Worm (Caenorhabditis elegans): ENCODE results near the gene egrh-2.

The egrh-2 gene

ce11 chrIV:972401-972800, 17.9 kb downstream of the egrh-2 start:
- TF ChIP-seq snpc-1.1 (tag; optimal IDR thresholded peaks at IDR 0.05; ENCODE audit: insufficient read depth) = no peak
- peak; percentile 52; the same call in 1 of the 2 replicates for TF ChIP-seq zfh-2 (GFP tag; conservative IDR thresholded peaks at IDR 0.05)

- TF ChIP-seq nfya-1 (tag; optimal IDR thresholded peaks at IDR 0.05; ENCODE audit: borderline replicate concordance, insufficient read depth) (no peak), sdz-38 (tag; optimal IDR thresholded peaks at IDR 0.05) (no peak), nhr-27 (tag; optimal IDR thresholded peaks at IDR 0.05) (no peak), ztf-28 (GFP tag; IDR thresholded peaks at IDR 0.05) (no peak), lsy-27 (tag; optimal IDR thresholded peaks at IDR 0.05; ENCODE audit: borderline replicate concordance, insufficient read depth) (no peak), cebp-1 (GFP tag; IDR thresholded peaks at IDR 0.05) (no peak), cebp-1 (tag; optimal IDR thresholded peaks at IDR 0.05) (no peak), lin-26 (GFP tag; IDR thresholded peaks at IDR 0.05) (no peak), madf-10 (tag; optimal IDR thresholded peaks at IDR 0.05) (no peak)
These were observed 19.1 kb downstream of the egrh-2 start for ce11 chrIV:971122-971521.

ce11 chrIV:961862-962261, 28.4 kb downstream of the egrh-2 start:
- no peak for TF ChIP-seq Y56A3A.18 (GFP tag; IDR thresholded peaks at IDR 0.05)
- no peak for TF ChIP-seq ekl-4 (GFP tag; IDR thresholded peaks at IDR 0.05)
- TF ChIP-seq ccch-3 (GFP tag; optimal IDR thresholded peaks at IDR 0.05) = no peak
- no peak for TF ChIP-seq ama-1 (optimal IDR thresholded peaks at IDR 0.05)
- no peak for TF ChIP-seq ama-1 (GFP tag; optimal IDR thresholded peaks at IDR 0.05)
- no peak for TF ChIP-seq F33H1.4 (GFP tag; IDR thresholded peaks at IDR 0.05)
- TF ChIP-seq madf-10 (tag; optimal IDR thresholded peaks at IDR 0.05) = no peak
- TF ChIP-seq B0019.2 (GFP tag; conservative IDR thresholded peaks at IDR 0.05) = no peak
- no peak for TF ChIP-seq ztf-25 (GFP tag; IDR thresholded peaks at IDR 0.05)
- TF ChIP-seq T07F8.4 (tag; optimal IDR thresholded peaks at IDR 0.05) = no peak
- no peak for TF ChIP-seq let-526 (GFP tag; IDR thresholded peaks at IDR 0.05)
- TF ChIP-seq C17E4.6 (GFP tag; IDR thresholded peaks at IDR 0.05) = no peak
- TF ChIP-seq nhr-27 (tag; optimal IDR thresholded peaks at IDR 0.05) = no peak
- TF ChIP-seq ceh-58 (GFP tag; IDR thresholded peaks at IDR 0.05) = no peak
- TF ChIP-seq bed-2 (GFP tag; IDR thresholded peaks at IDR 0.05) = no peak
- no peak for TF ChIP-seq unc-62 (GFP tag; optimal IDR thresholded peaks at IDR 0.05)
- no peak for TF ChIP-seq let-607 (tag; optimal IDR thresholded peaks at IDR 0.05)
- no peak for TF ChIP-seq T26A5.8 (tag; optimal IDR thresholded peaks at IDR 0.05)
- TF ChIP-seq rec-8 (tag; optimal IDR thresholded peaks at IDR 0.05) = no peak
- no peak for TF ChIP-seq F49E8.2 (tag; optimal IDR thresholded peaks at IDR 0.05; ENCODE audit: insufficient read depth)

- TF ChIP-seq F57C9.4 (tag; optimal IDR thresholded peaks at IDR 0.05) (no peak), xnd-1 (tag; optimal IDR thresholded peaks at IDR 0.05) (peak; percentile 7), him-1 (tag; optimal IDR thresholded peaks at IDR 0.05) (no peak), F33H1.4 (GFP tag; IDR thresholded peaks at IDR 0.05) (peak; percentile 55; the same call in 1 of the 2 replicates), tbp1 (GFP tag; optimal IDR thresholded peaks at IDR 0.05) (no peak), mxl-1 (tag; optimal IDR thresholded peaks at IDR 0.05) (no peak), mcd-1 (GFP tag; IDR thresholded peaks at IDR 0.05) (no peak), Y79H2A.3 (GFP tag; conservative IDR thresholded peaks at IDR 0.05) (no peak), attf-5 (GFP tag; optimal IDR thresholded peaks at IDR 0.05) (no peak), madf-8 (GFP tag; conservative IDR thresholded peaks at IDR 0.05) (no peak), snpc-1.1 (tag; optimal IDR thresholded peaks at IDR 0.05; ENCODE audit: insufficient read depth) (no peak), mel-28 (tag; optimal IDR thresholded peaks at IDR 0.05; ENCODE audit: borderline replicate concordance) (no peak), lsl-1 (GFP tag; optimal IDR thresholded peaks at IDR 0.05) (peak; percentile 81), Y67H2A.10 (GFP tag; conservative IDR thresholded peaks at IDR 0.05) (no peak), pbrm-1 (GFP tag; IDR thresholded peaks at IDR 0.05) (no peak), ceh-40 (GFP tag; IDR thresholded peaks at IDR 0.05) (no peak)
These were observed 30.1 kb downstream of the egrh-2 start for ce11 chrIV:960177-960576.
